Worm (Caenorhabditis elegans) whole organism, young adult: ENCODE data around the gene F25B5.3.

ENCODE experiments used
- B0019.2 ChIP-seq: fragments of 200-800 bp; sonication (Bioruptor generic); conservative IDR thresholded peaks from 2 replicates; pipeline ENCODE4 v1.3.6; 2022; ENCODE audit warnings: missing genetic modification reagents, missing genetic modification characterization, missing compliant biosample characterization
- B0336.3 ChIP-seq: fragments of 200-800 bp; sonication (Bioruptor generic); IDR thresholded peaks from 2 replicates; pipeline ENCODE4 v1.3.6; 2022; ENCODE audit warnings: missing genetic modification characterization, missing compliant biosample characterization
- C06A6.2 ChIP-seq: fragments of 200-800 bp; sonication (Bioruptor generic); conservative IDR thresholded peaks from 2 replicates; pipeline ENCODE4 v1.3.6; 2022; ENCODE audit warnings: missing genetic modification characterization, missing compliant biosample characterization
- F22D6.2 ChIP-seq: sonication (generic microtip); optimal IDR thresholded peaks from 2 replicates; lab custom pipeline; 2016; ENCODE audit warnings: mild to moderate bottlenecking, missing genetic modification characterization, missing compliant biosample characterization
- F37B4.10 ChIP-seq: fragments of 200-800 bp; sonication (Bioruptor generic); IDR thresholded peaks from 2 replicates; pipeline ENCODE4 v1.3.6; 2022; ENCODE audit warnings: missing genetic modification characterization, missing compliant biosample characterization
- F55B11.4 ChIP-seq: sonication (generic microtip); optimal IDR thresholded peaks from 2 replicates; lab custom pipeline; 2016; ENCODE audit warnings: missing compliant biosample characterization, missing genetic modification characterization, borderline replicate concordance; ENCODE audit not compliant: insufficient read depth
- F57C9.4 ChIP-seq: sonication (generic microtip); optimal IDR thresholded peaks from 2 replicates; lab custom pipeline; 2017; ENCODE audit warnings: mild to moderate bottlenecking, missing genetic modification characterization, missing compliant biosample characterization
- akir-1 ChIP-seq: fragments of 200-800 bp; sonication (Bioruptor generic); optimal IDR thresholded peaks from 2 replicates; lab custom pipeline; 2018; ENCODE audit warnings: mild to moderate bottlenecking, missing genetic modification characterization, moderate library complexity, missing compliant biosample characterization
- aptf-3 ChIP-seq: fragments of 200-800 bp; sonication (Bioruptor generic); IDR thresholded peaks from 2 replicates; pipeline ENCODE4 v1.3.6; 2022; ENCODE audit warnings: missing genetic modification characterization, missing compliant biosample characterization
- bed-1 ChIP-seq: fragments of 200-800 bp; sonication (Bioruptor generic); IDR thresholded peaks from 2 replicates; pipeline ENCODE4 v1.3.6; 2022; ENCODE audit warnings: missing genetic modification reagents, missing genetic modification characterization, missing compliant biosample characterization
- cebp-1 ChIP-seq, 2 experiments: fragments of 200-800 bp in 1 of 2; sonication (Bioruptor generic) in 1 of 2; sonication (generic microtip) in 1 of 2; IDR thresholded peaks in 1 of 2; optimal IDR thresholded peaks in 1 of 2; 2 replicates each; pipeline versions ENCODE4 v1.3.6 to Lab custom; 2017 to 2022; ENCODE audit warnings: missing compliant biosample characterization in 2 of 2, missing genetic modification characterization in 2 of 2, mild to moderate bottlenecking in 1 of 2, missing genetic modification reagents in 1 of 2, moderate library complexity in 1 of 2
- ceh-100 ChIP-seq: fragments of 200-800 bp; sonication (Bioruptor generic); IDR thresholded peaks from 2 replicates; pipeline ENCODE4 v1.3.6; 2022; ENCODE audit warnings: missing genetic modification reagents, missing genetic modification characterization, missing compliant biosample characterization
- ceh-27 ChIP-seq: fragments of 200-800 bp; sonication (Bioruptor generic); optimal IDR thresholded peaks from 2 replicates; lab custom pipeline; 2018; ENCODE audit warnings: mild to moderate bottlenecking, missing genetic modification characterization, moderate library complexity, missing compliant biosample characterization
- ceh-40 ChIP-seq: fragments of 200-800 bp; sonication (Bioruptor generic); IDR thresholded peaks from 2 replicates; pipeline ENCODE4 v1.3.6; 2022; ENCODE audit warnings: missing genetic modification characterization, missing compliant biosample characterization
- ceh-91 ChIP-seq: fragments of 200-800 bp; sonication (Bioruptor generic); IDR thresholded peaks from 2 replicates; pipeline ENCODE4 v1.3.6; 2022; ENCODE audit warnings: missing genetic modification reagents, missing genetic modification characterization, missing compliant biosample characterization
- ets-4 ChIP-seq: fragments of 200-800 bp; sonication (Bioruptor generic); optimal IDR thresholded peaks from 2 replicates; lab custom pipeline; 2018; ENCODE audit warnings: mild to moderate bottlenecking, missing genetic modification characterization, missing compliant biosample characterization
- fkh-3 ChIP-seq: sonication (generic microtip); optimal IDR thresholded peaks from 2 replicates; lab custom pipeline; 2016; ENCODE audit warnings: mild to moderate bottlenecking, missing genetic modification characterization, missing compliant biosample characterization
- him-1 ChIP-seq: sonication (generic microtip); optimal IDR thresholded peaks from 2 replicates; lab custom pipeline; 2016; ENCODE audit warnings: missing genotype, missing genetic modification reagents, missing genetic modification characterization, missing compliant biosample characterization
- hmg-1.2 ChIP-seq: fragments of 200-800 bp; sonication (Bioruptor generic); IDR thresholded peaks from 2 replicates; pipeline ENCODE4 v1.3.6; 2022; ENCODE audit warnings: missing genetic modification reagents, missing genetic modification characterization, missing compliant biosample characterization
- hmg-20 ChIP-seq: fragments of 200-800 bp; sonication (Bioruptor generic); IDR thresholded peaks from 2 replicates; pipeline ENCODE4 v1.3.6; 2022; ENCODE audit warnings: missing genetic modification reagents, missing genetic modification characterization, missing compliant biosample characterization
- hsf-1 ChIP-seq: fragments of 200-800 bp; sonication (Bioruptor generic); IDR thresholded peaks from 2 replicates; pipeline ENCODE4 v1.3.6; 2022; ENCODE audit warnings: missing genetic modification reagents, missing genetic modification characterization, missing compliant biosample characterization
- lin-35 ChIP-seq, 3 experiments: fragments of 150-350 bp in 2 of 3; sonication (generic microtip) in 1 of 3; optimal IDR thresholded peaks; 2 replicates each; lab custom pipeline; 2014 to 2018; ENCODE audit warnings: missing biosample characterization in 3 of 3, missing genetic modification characterization in 3 of 3, missing genetic modification reagents in 3 of 3
- lin-54 ChIP-seq: fragments of 200-800 bp; sonication (Bioruptor generic); optimal IDR thresholded peaks from 2 replicates; lab custom pipeline; 2018; ENCODE audit warnings: mild to moderate bottlenecking, missing genetic modification characterization, missing compliant biosample characterization
- lsy-27 ChIP-seq: sonication (generic microtip); optimal IDR thresholded peaks from 2 replicates; lab custom pipeline; 2017; ENCODE audit warnings: missing genetic modification characterization, mild to moderate bottlenecking, missing compliant biosample characterization, antibody characterized with exemption, missing genotype, borderline replicate concordance; ENCODE audit not compliant: insufficient read depth
- madf-10 ChIP-seq: sonication (generic microtip); optimal IDR thresholded peaks from 2 replicates; lab custom pipeline; 2016; ENCODE audit warnings: mild to moderate bottlenecking, missing genetic modification characterization, missing compliant biosample characterization
- madf-6 ChIP-seq: fragments of 200-800 bp; sonication (Bioruptor generic); IDR thresholded peaks from 2 replicates; pipeline ENCODE4 v1.3.6; 2022; ENCODE audit warnings: missing genetic modification reagents, missing genetic modification characterization, missing compliant biosample characterization
- nfya-1 ChIP-seq: sonication (generic microtip); optimal IDR thresholded peaks from 2 replicates; lab custom pipeline; 2017; ENCODE audit warnings: antibody characterized with exemption, missing compliant biosample characterization, missing genetic modification characterization, borderline replicate concordance; ENCODE audit not compliant: insufficient read depth
- nfyb-1 ChIP-seq: fragments of 200-800 bp; sonication (Bioruptor generic); IDR thresholded peaks from 2 replicates; pipeline ENCODE4 v1.3.6; 2022; ENCODE audit warnings: missing genetic modification reagents, missing genetic modification characterization, missing compliant biosample characterization
- nhr-27 ChIP-seq: fragments of 200-800 bp; sonication (Bioruptor generic); optimal IDR thresholded peaks from 2 replicates; lab custom pipeline; 2018; ENCODE audit warnings: mild to moderate bottlenecking, missing genetic modification characterization, moderate library complexity, missing compliant biosample characterization
- nhr-80 ChIP-seq: sonication (generic microtip); optimal IDR thresholded peaks from 2 replicates; lab custom pipeline; 2016; ENCODE audit warnings: missing genetic modification characterization, missing compliant biosample characterization
- pbrm-1 ChIP-seq: fragments of 200-800 bp; sonication (Bioruptor generic); IDR thresholded peaks from 2 replicates; pipeline ENCODE4 v1.3.6; 2022; ENCODE audit warnings: missing genetic modification reagents, missing genetic modification characterization, missing compliant biosample characterization
- sdz-38 ChIP-seq: sonication (generic microtip); optimal IDR thresholded peaks from 2 replicates; lab custom pipeline; 2016; ENCODE audit warnings: missing genotype, missing genetic modification characterization, missing compliant biosample characterization
- snpc-1.3 ChIP-seq: sonication (generic microtip); optimal IDR thresholded peaks from 2 replicates; lab custom pipeline; 2017; ENCODE audit warnings: missing genetic modification characterization, mild to moderate bottlenecking, missing compliant biosample characterization, antibody characterized with exemption, moderate library complexity, missing genotype, missing genetic modification reagents; ENCODE audit not compliant: insufficient read depth
- snpc-3.4 ChIP-seq: sonication (generic microtip); optimal IDR thresholded peaks from 2 replicates; lab custom pipeline; 2017; ENCODE audit warnings: missing genetic modification characterization, mild to moderate bottlenecking, missing compliant biosample characterization, antibody characterized with exemption, moderate library complexity, missing genotype, missing genetic modification reagents
- tlf-1 ChIP-seq: fragments of 200-800 bp; sonication (Bioruptor generic); optimal IDR thresholded peaks from 2 replicates; lab custom pipeline; 2018; ENCODE audit warnings: mild to moderate bottlenecking, missing genetic modification characterization, missing compliant biosample characterization
- unc-130 ChIP-seq: sonication (generic microtip); optimal IDR thresholded peaks from 2 replicates; lab custom pipeline; 2016; ENCODE audit warnings: missing genetic modification reagents, missing genetic modification characterization, missing compliant biosample characterization
- ztf-26 ChIP-seq: sonication (generic microtip); optimal IDR thresholded peaks from 2 replicates; lab custom pipeline; 2017; ENCODE audit warnings: missing genetic modification characterization, missing compliant biosample characterization
- ztf-28 ChIP-seq: fragments of 200-800 bp; sonication (Bioruptor generic); IDR thresholded peaks from 2 replicates; pipeline ENCODE4 v1.3.6; 2022; ENCODE audit warnings: missing genetic modification reagents, missing genetic modification characterization, missing compliant biosample characterization
- ztf-3 ChIP-seq: fragments of 200-800 bp; sonication (Bioruptor generic); optimal IDR thresholded peaks from 2 replicates; lab custom pipeline; 2018; ENCODE audit warnings: mild to moderate bottlenecking, missing genetic modification characterization, missing compliant biosample characterization

F25B5.3 gene

DNA sequence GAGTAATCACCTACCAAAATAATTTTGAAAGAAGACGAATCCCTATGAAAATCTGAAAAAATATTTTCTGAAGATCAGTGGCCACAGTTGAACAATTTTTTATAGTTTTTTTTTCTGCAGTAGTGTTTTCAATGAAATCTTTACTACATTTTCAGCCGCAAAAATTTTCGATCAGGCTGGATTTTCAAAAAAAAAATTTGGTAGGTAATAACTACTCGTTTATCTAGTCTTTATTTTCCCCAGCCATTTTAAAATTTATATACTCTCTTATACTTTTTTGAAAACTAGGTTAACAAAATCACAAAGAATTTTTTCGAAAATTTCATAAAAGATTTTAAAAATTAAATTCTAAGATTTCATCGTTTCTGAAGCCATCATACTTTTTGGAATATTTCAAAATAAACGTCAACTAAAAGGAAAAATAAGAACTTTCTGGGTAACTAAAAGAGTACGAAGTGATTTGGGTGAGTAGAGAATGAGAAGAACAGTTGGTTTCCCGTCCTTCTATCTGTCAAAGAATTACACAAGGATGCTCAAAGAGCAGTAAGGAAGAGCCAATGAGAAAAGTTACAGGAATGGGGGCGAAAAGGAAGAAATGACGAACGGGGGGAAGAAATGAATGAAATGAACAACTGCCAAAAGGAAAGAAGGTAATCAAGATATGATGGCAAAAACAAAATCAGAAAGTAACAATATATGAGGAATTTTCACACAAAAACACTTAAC lies 26.5 kb downstream of the F25B5.3 start, which contains the start of gene mlp-1:
Gene mlp-1, minus strand, starts transcription at position 51 of the 726 bp plus-strand sequence.
- TF ChIP-seq aptf-3 (no peak), F55B11.4 (tag; lab: Kevin White, UChicago) (no peak), lin-54 (GFP tag; lab: Kevin White, UChicago) (no peak), hmg-20 (GFP tag; lab: Robert Waterston, UW) (no peak), ztf-3 (GFP tag; lab: Kevin White, UChicago) (no peak), pbrm-1 (GFP tag; lab: Robert Waterston, UW) (no peak), lin-35 (GFP tag; optimal IDR thresholded peaks at IDR 0.05; lab: Kevin White, UChicago) (no peak), akir-1 (GFP tag; lab: Kevin White, UChicago) (no peak), sdz-38 (tag; lab: Kevin White, UChicago) (no peak), madf-6 (no peak), nfya-1 (tag; lab: Kevin White, UChicago) (no peak), lsy-27 (tag; lab: Kevin White, UChicago) (no peak)

ce11 chrIII:5976021-5976420 lies 27.3 kb downstream of the F25B5.3 start:
- TF ChIP-seq ceh-27 (GFP tag; lab: Kevin White, UChicago) = no peak
- TF ChIP-seq, all 124 proteins: peak for 0

ce11 chrIII:5980274-5980918 lies 31.7 kb downstream of the F25B5.3 start:
- TF ChIP-seq snpc-1.3 (tag; lab: Kevin White, UChicago) (no peak), bed-1 (GFP tag; lab: Robert Waterston, UW) (no peak), hmg-1.2 (GFP tag; lab: Robert Waterston, UW) (peak; percentile 66; the same call in 1 of the 2 replicates)

DNA sequence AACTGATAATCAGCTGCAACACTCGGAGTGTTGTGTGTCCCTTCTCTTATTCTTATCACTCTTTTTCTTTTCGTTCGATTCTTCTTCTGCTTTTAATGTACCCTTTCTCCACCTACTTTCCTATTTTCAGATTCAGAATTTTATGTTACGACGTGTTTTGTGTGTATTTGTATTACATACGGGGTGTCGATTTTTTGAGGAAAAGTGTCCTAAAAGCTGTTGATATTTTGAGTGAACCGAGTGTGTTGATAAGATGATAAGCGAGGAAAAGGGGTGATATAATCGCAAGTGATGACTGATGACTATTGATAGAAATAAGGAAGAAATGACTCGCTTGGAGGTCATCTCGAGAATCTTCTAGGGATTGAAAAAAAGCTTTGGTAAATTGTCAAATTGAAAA lies 32.7 kb downstream of the F25B5.3 start:
- TF ChIP-seq nhr-80 (tag; lab: Kevin White, UChicago) = peak; percentile 83
- TF ChIP-seq fkh-3 (tag; lab: Kevin White, UChicago) = no peak
- TF ChIP-seq snpc-3.4 (tag; lab: Kevin White, UChicago) = no peak
- TF ChIP-seq cebp-1 (GFP tag; IDR thresholded peaks at IDR 0.05; lab: Robert Waterston, UW) = no peak
- peak; percentile 41 for TF ChIP-seq cebp-1 (tag; optimal IDR thresholded peaks at IDR 0.05; lab: Kevin White, UChicago)
- TF ChIP-seq F37B4.10 (GFP tag; lab: Robert Waterston, UW) = no peak
- TF ChIP-seq akir-1 (GFP tag; lab: Kevin White, UChicago) = no peak
- peak; percentile 38 for TF ChIP-seq ets-4

- no peak for TF ChIP-seq him-1 (tag; lab: Kevin White, UChicago)
- TF ChIP-seq C06A6.2 = no peak
- TF ChIP-seq ets-4 = no peak
- TF ChIP-seq B0019.2 (GFP tag; lab: Robert Waterston, UW) = no peak
- TF ChIP-seq nfyb-1 (GFP tag; lab: Robert Waterston, UW) = no peak
- no peak for TF ChIP-seq hsf-1 (GFP tag; lab: Robert Waterston, UW)
- TF ChIP-seq F22D6.2 (tag; lab: Kevin White, UChicago) = no peak
- TF ChIP-seq ztf-28 (GFP tag; lab: Robert Waterston, UW) = no peak
- no peak for TF ChIP-seq madf-10
- no peak for TF ChIP-seq ceh-100 (GFP tag; lab: Robert Waterston, UW)
- TF ChIP-seq ztf-26 = no peak
- TF ChIP-seq ceh-40 (GFP tag; lab: Robert Waterston, UW) = no peak
- no peak for TF ChIP-seq nfya-1 (tag; lab: Kevin White, UChicago)
- TF ChIP-seq unc-130 = no peak
- TF ChIP-seq B0336.3 = no peak
- no peak for TF ChIP-seq ceh-91
- TF ChIP-seq nhr-27 = no peak
- no peak for TF ChIP-seq tlf-1 (GFP tag; lab: Kevin White, UChicago)
- TF ChIP-seq F57C9.4 (tag; lab: Kevin White, UChicago) = no peak
These were observed 33.3 kb downstream of the F25B5.3 start, which contains the start of gene frm-2 for ce11 chrIII:5982026-5982425. Gene frm-2, minus strand, starts transcription at chrIII:5982126.
